Worm (Caenorhabditis elegans) whole organism, L4 larva: ENCODE data around the gene F57B1.5.

ENCODE experiments used
- F49E8.2 ChIP-seq: sonication (generic microtip); optimal IDR thresholded peaks from 2 replicates; lab custom pipeline; 2016; ENCODE audit warnings: missing compliant biosample characterization, mild to moderate bottlenecking, missing genetic modification characterization, borderline replicate concordance
- Y105C5A.15 ChIP-seq: fragments of 200-800 bp; sonication (Bioruptor generic); IDR thresholded peaks from 2 replicates; pipeline ENCODE4 v1.3.6; 2022; ENCODE audit warnings: missing genetic modification characterization, missing compliant biosample characterization
- aly-2 ChIP-seq: sonication (generic microtip); optimal IDR thresholded peaks from 2 replicates; lab custom pipeline; 2018; ENCODE audit warnings: missing biosample characterization, missing genetic modification characterization
- arid-1 ChIP-seq: fragments of 200-800 bp; sonication (Bioruptor generic); conservative IDR thresholded peaks from 2 replicates; pipeline ENCODE4 v1.3.6; 2022; ENCODE audit warnings: missing genetic modification reagents, missing genetic modification characterization, missing compliant biosample characterization
- ceh-20 ChIP-seq: fragments of 200-800 bp; sonication (Bioruptor generic); IDR thresholded peaks from 2 replicates; pipeline ENCODE4 v1.3.6; 2022; ENCODE audit warnings: missing genetic modification reagents, missing genetic modification characterization, missing compliant biosample characterization
- ceh-28 ChIP-seq: fragments of 150-350 bp; optimal IDR thresholded peaks from 2 replicates; lab custom pipeline; 2014; ENCODE audit warnings: missing biosample characterization, missing genetic modification reagents, missing genetic modification characterization
- daf-8 ChIP-seq: fragments of 200-800 bp; sonication (Bioruptor generic); IDR thresholded peaks from 2 replicates; pipeline ENCODE4 v1.3.6; 2022; ENCODE audit warnings: missing genetic modification characterization, missing compliant biosample characterization
- dmd-6 ChIP-seq: fragments of 200-800 bp; sonication (Bioruptor generic); IDR thresholded peaks from 2 replicates; pipeline ENCODE4 v1.3.6; 2022; ENCODE audit warnings: missing genetic modification reagents, missing genetic modification characterization, missing compliant biosample characterization
- dmd-8 ChIP-seq: fragments of 200-800 bp; sonication (Bioruptor generic); IDR thresholded peaks from 2 replicates; pipeline ENCODE4 v1.3.6; 2022; ENCODE audit warnings: missing genetic modification characterization, missing compliant biosample characterization
- egl-27 ChIP-seq: sonication (generic microtip); optimal IDR thresholded peaks from 3 replicates; lab custom pipeline; 2017; ENCODE audit warnings: missing biosample characterization, missing genetic modification reagents, missing genetic modification characterization
- jun-1 ChIP-seq: fragments of 150-350 bp; optimal IDR thresholded peaks from 2 replicates; lab custom pipeline; 2014; ENCODE audit warnings: missing biosample characterization, missing genetic modification reagents, missing genetic modification characterization
- lim-7 ChIP-seq: fragments of 200-800 bp; sonication (Bioruptor generic); IDR thresholded peaks from 2 replicates; pipeline ENCODE4 v1.3.6; 2022; ENCODE audit warnings: missing genetic modification characterization, missing compliant biosample characterization
- madf-5 ChIP-seq, 2 experiments: fragments of 200-800 bp; sonication (Bioruptor generic); IDR thresholded peaks; 2 replicates each; pipeline ENCODE4 v1.3.6; 2022; ENCODE audit warnings: missing compliant biosample characterization in 2 of 2, missing genetic modification characterization in 2 of 2
- madf-9 ChIP-seq: fragments of 200-800 bp; sonication (Bioruptor generic); conservative IDR thresholded peaks from 2 replicates; pipeline ENCODE4 v1.3.6; 2022; ENCODE audit warnings: missing genetic modification reagents, missing genetic modification characterization, missing compliant biosample characterization
- mdl-1 ChIP-seq, 2 experiments: fragments of 150-350 bp in 1 of 2; sonication (generic microtip) in 1 of 2; optimal IDR thresholded peaks; 2 replicates each; lab custom pipeline; 2014 to 2017; ENCODE audit warnings: missing biosample characterization in 2 of 2, missing genetic modification characterization in 2 of 2
- mxl-3 ChIP-seq: fragments of 200-800 bp; sonication (Bioruptor generic); optimal IDR thresholded peaks from 2 replicates; lab custom pipeline; 2018; ENCODE audit warnings: mild to moderate bottlenecking, missing genetic modification characterization, missing compliant biosample characterization
- nhr-102 ChIP-seq: sonication (generic microtip); optimal IDR thresholded peaks from 2 replicates; lab custom pipeline; 2016; ENCODE audit warnings: mild to moderate bottlenecking, missing genetic modification characterization, moderate library complexity, missing compliant biosample characterization
- nhr-237 ChIP-seq: sonication (generic microtip); optimal IDR thresholded peaks from 2 replicates; lab custom pipeline; 2017; ENCODE audit warnings: missing biosample characterization, missing genetic modification characterization
- nhr-28 ChIP-seq: fragments of 150-350 bp; optimal IDR thresholded peaks from 2 replicates; lab custom pipeline; 2014; ENCODE audit warnings: missing biosample characterization, missing genetic modification characterization
- nhr-41 ChIP-seq: fragments of 200-800 bp; sonication (Bioruptor generic); IDR thresholded peaks from 2 replicates; pipeline ENCODE4 v1.3.6; 2022; ENCODE audit warnings: missing genetic modification reagents, missing genetic modification characterization, missing compliant biosample characterization
- nhr-48 ChIP-seq: sonication (generic microtip); optimal IDR thresholded peaks from 2 replicates; lab custom pipeline; 2016; ENCODE audit warnings: mild to moderate bottlenecking, missing genetic modification characterization, missing compliant biosample characterization
- nhr-76 ChIP-seq: fragments of 150-350 bp; optimal IDR thresholded peaks from 2 replicates; lab custom pipeline; 2014; ENCODE audit warnings: missing biosample characterization, missing genetic modification characterization
- saeg-2 ChIP-seq: fragments of 200-800 bp; sonication (Bioruptor generic); IDR thresholded peaks from 2 replicates; pipeline ENCODE4 v1.3.6; 2022; ENCODE audit warnings: missing genetic modification reagents, missing genetic modification characterization, missing compliant biosample characterization
- set-16 ChIP-seq: fragments of 200-800 bp; sonication (Bioruptor generic); IDR thresholded peaks from 2 replicates; pipeline ENCODE4 v1.3.6; 2022; ENCODE audit warnings: missing genetic modification reagents, missing genetic modification characterization, missing compliant biosample characterization
- vab-7 ChIP-seq: fragments of 200-800 bp; sonication (Bioruptor generic); IDR thresholded peaks from 2 replicates; pipeline ENCODE4 v1.3.6; 2022; ENCODE audit warnings: missing genetic modification reagents, missing genetic modification characterization, missing compliant biosample characterization
- zfp-2 ChIP-seq: sonication (generic microtip); optimal IDR thresholded peaks from 2 replicates; lab custom pipeline; 2016; ENCODE audit warnings: mild to moderate bottlenecking, missing genetic modification characterization, missing compliant biosample characterization

Gene F57B1.5

ce11 chrV:13243205-13243604, 35.7 kb downstream of the F57B1.5 start:
- peak; percentile 56 for TF ChIP-seq dmd-6 (GFP tag; lab: Robert Waterston, UW)
- TF ChIP-seq nhr-28: peak; percentile 55
- TF ChIP-seq Y105C5A.15: no peak
- TF ChIP-seq aly-2: no peak
- peak in 1 of 2 experiments; percentile 28 for TF ChIP-seq mdl-1 (tag; optimal IDR thresholded peaks at IDR 0.05; lab: Kevin White, UChicago)
- peak; percentile 94 for TF ChIP-seq nhr-48 (tag; lab: Kevin White, UChicago)
- TF ChIP-seq vab-7 (GFP tag; lab: Robert Waterston, UW): no peak
- TF ChIP-seq nhr-237: no peak
- no peak for TF ChIP-seq ceh-28 (tag; lab: Kevin White, UChicago)

ce11 chrV:13249436-13249835, 41.9 kb downstream of the F57B1.5 start, which contains the start of gene odr-3:
Gene odr-3 (minus strand): TSS chrV:13249536.
- TF ChIP-seq ceh-20 (GFP tag; lab: Robert Waterston, UW) (no peak), madf-9 (GFP tag; lab: Robert Waterston, UW) (no peak), set-16 (GFP tag; lab: Robert Waterston, UW) (no peak), F49E8.2 (no peak), madf-5 (GFP tag; IDR thresholded peaks at IDR 0.05; lab: Robert Waterston, UW) (no peak), nhr-76 (tag; lab: Kevin White, UChicago) (no peak), daf-8 (GFP tag; lab: Robert Waterston, UW) (no peak)

- TF ChIP-seq vab-7 (GFP tag; lab: Robert Waterston, UW): no peak
- TF ChIP-seq saeg-2: no peak
- TF ChIP-seq egl-27: no peak
- TF ChIP-seq ceh-28 (tag; lab: Kevin White, UChicago): no peak
- no peak for TF ChIP-seq zfp-2
- TF ChIP-seq mxl-3 (GFP tag; lab: Kevin White, UChicago): no peak
- TF ChIP-seq arid-1 (GFP tag; lab: Robert Waterston, UW): no peak
- TF ChIP-seq nhr-102 (tag; lab: Kevin White, UChicago): no peak
- TF ChIP-seq dmd-8 (GFP tag; lab: Robert Waterston, UW): no peak
- no peak for TF ChIP-seq lim-7 (GFP tag; lab: Robert Waterston, UW)
- no peak for TF ChIP-seq nhr-41 (GFP tag; lab: Robert Waterston, UW)
- TF ChIP-seq jun-1 (tag; lab: Kevin White, UChicago): no peak
These were observed 45.3 kb downstream of the F57B1.5 start for ce11 chrV:13252862-13253261.
